Worm (Caenorhabditis elegans) whole organism, young adult: ENCODE data around the gene col-113.

Source experiments
- F37B4.10 ChIP-seq: fragments of 200-800 bp; sonication (Bioruptor generic); IDR thresholded peaks from 2 replicates; pipeline ENCODE4 v1.3.6; 2022; ENCODE audit warnings: missing genetic modification characterization, missing compliant biosample characterization
- F49E8.2 ChIP-seq: sonication (generic microtip); optimal IDR thresholded peaks from 3 replicates; lab custom pipeline; 2017; ENCODE audit warnings: missing genetic modification characterization, mild to moderate bottlenecking, missing compliant biosample characterization, antibody characterized with exemption, moderate library complexity; ENCODE audit not compliant: insufficient read depth
- F55B11.4 ChIP-seq: sonication (generic microtip); optimal IDR thresholded peaks from 2 replicates; lab custom pipeline; 2016; ENCODE audit warnings: missing compliant biosample characterization, missing genetic modification characterization, borderline replicate concordance; ENCODE audit not compliant: insufficient read depth
- F57C9.4 ChIP-seq: sonication (generic microtip); optimal IDR thresholded peaks from 2 replicates; lab custom pipeline; 2017; ENCODE audit warnings: mild to moderate bottlenecking, missing genetic modification characterization, missing compliant biosample characterization
- K11D2.4 ChIP-seq: fragments of 200-800 bp; sonication (Bioruptor generic); IDR thresholded peaks from 2 replicates; pipeline ENCODE4 v1.3.6; 2022; ENCODE audit warnings: missing genetic modification reagents, missing genetic modification characterization, missing compliant biosample characterization
- K12H6.12 ChIP-seq: fragments of 200-800 bp; sonication (Bioruptor generic); optimal IDR thresholded peaks from 2 replicates; lab custom pipeline; 2018; ENCODE audit warnings: mild to moderate bottlenecking, missing genetic modification characterization, missing compliant biosample characterization
- T26A5.8 ChIP-seq: sonication (generic microtip); optimal IDR thresholded peaks from 2 replicates; lab custom pipeline; 2016; ENCODE audit warnings: missing genetic modification characterization, missing compliant biosample characterization
- Y95B8A.8 ChIP-seq: fragments of 200-800 bp; sonication (Bioruptor generic); IDR thresholded peaks from 2 replicates; pipeline ENCODE4 v1.3.6; 2022; ENCODE audit warnings: missing genetic modification reagents, missing genetic modification characterization, missing compliant biosample characterization
- akir-1 ChIP-seq: fragments of 200-800 bp; sonication (Bioruptor generic); optimal IDR thresholded peaks from 2 replicates; lab custom pipeline; 2018; ENCODE audit warnings: mild to moderate bottlenecking, missing genetic modification characterization, moderate library complexity, missing compliant biosample characterization
- aptf-2 ChIP-seq: fragments of 200-800 bp; sonication (Bioruptor generic); conservative IDR thresholded peaks from 2 replicates; pipeline ENCODE4 v1.3.6; 2022; ENCODE audit warnings: missing genetic modification reagents, missing genetic modification characterization, missing compliant biosample characterization
- bed-2 ChIP-seq: fragments of 200-800 bp; sonication (Bioruptor generic); IDR thresholded peaks from 2 replicates; pipeline ENCODE4 v1.3.6; 2022; ENCODE audit warnings: missing genetic modification reagents, missing genetic modification characterization, missing compliant biosample characterization
- ccch-3 ChIP-seq: fragments of 200-800 bp; sonication (Bioruptor generic); optimal IDR thresholded peaks from 2 replicates; lab custom pipeline; 2018; ENCODE audit warnings: mild to moderate bottlenecking, missing genetic modification characterization, missing compliant biosample characterization
- ceh-27 ChIP-seq: fragments of 200-800 bp; sonication (Bioruptor generic); optimal IDR thresholded peaks from 2 replicates; lab custom pipeline; 2018; ENCODE audit warnings: mild to moderate bottlenecking, missing genetic modification characterization, moderate library complexity, missing compliant biosample characterization
- dpl-1 ChIP-seq: fragments of 150-350 bp; optimal IDR thresholded peaks from 2 replicates; lab custom pipeline; 2014; ENCODE audit warnings: missing biosample characterization, missing genetic modification reagents, missing genetic modification characterization
- ets-4 ChIP-seq: fragments of 200-800 bp; sonication (Bioruptor generic); optimal IDR thresholded peaks from 2 replicates; lab custom pipeline; 2018; ENCODE audit warnings: mild to moderate bottlenecking, missing genetic modification characterization, missing compliant biosample characterization
- hrde-1 ChIP-seq: sonication (generic microtip); optimal IDR thresholded peaks from 2 replicates; lab custom pipeline; 2016; ENCODE audit warnings: missing genetic modification characterization, mild to moderate bottlenecking, missing compliant biosample characterization, moderate library complexity, missing genotype, missing genetic modification reagents, borderline replicate concordance
- let-607 ChIP-seq, 2 experiments: fragments of 200-800 bp in 1 of 2; sonication (Bioruptor generic) in 1 of 2; sonication (generic microtip) in 1 of 2; optimal IDR thresholded peaks; 2 replicates each; lab custom pipeline; 2016 to 2018; ENCODE audit warnings: mild to moderate bottlenecking in 2 of 2, missing compliant biosample characterization in 2 of 2, missing genetic modification characterization in 2 of 2, moderate library complexity in 2 of 2, missing genotype in 1 of 2
- lin-26 ChIP-seq: fragments of 200-800 bp; sonication (Bioruptor generic); IDR thresholded peaks from 2 replicates; pipeline ENCODE4 v1.3.6; 2022; ENCODE audit warnings: missing genetic modification reagents, missing genetic modification characterization, missing compliant biosample characterization
- lin-35 ChIP-seq, 3 experiments: fragments of 150-350 bp in 2 of 3; sonication (generic microtip) in 1 of 3; optimal IDR thresholded peaks; 2 replicates each; lab custom pipeline; 2014 to 2018; ENCODE audit warnings: missing biosample characterization in 3 of 3, missing genetic modification characterization in 3 of 3, missing genetic modification reagents in 3 of 3
- lin-54 ChIP-seq: fragments of 200-800 bp; sonication (Bioruptor generic); optimal IDR thresholded peaks from 2 replicates; lab custom pipeline; 2018; ENCODE audit warnings: mild to moderate bottlenecking, missing genetic modification characterization, missing compliant biosample characterization
- lsy-27 ChIP-seq: sonication (generic microtip); optimal IDR thresholded peaks from 2 replicates; lab custom pipeline; 2017; ENCODE audit warnings: missing genetic modification characterization, mild to moderate bottlenecking, missing compliant biosample characterization, antibody characterized with exemption, missing genotype, borderline replicate concordance; ENCODE audit not compliant: insufficient read depth
- madf-10 ChIP-seq: sonication (generic microtip); optimal IDR thresholded peaks from 2 replicates; lab custom pipeline; 2016; ENCODE audit warnings: mild to moderate bottlenecking, missing genetic modification characterization, missing compliant biosample characterization
- madf-8 ChIP-seq: fragments of 200-800 bp; sonication (Bioruptor generic); conservative IDR thresholded peaks from 2 replicates; pipeline ENCODE4 v1.3.6; 2022; ENCODE audit warnings: missing genetic modification reagents, missing genetic modification characterization, missing compliant biosample characterization
- mxl-1 ChIP-seq: sonication (generic microtip); optimal IDR thresholded peaks from 2 replicates; lab custom pipeline; 2016; ENCODE audit warnings: missing genetic modification characterization, missing compliant biosample characterization
- nhr-120 ChIP-seq: fragments of 200-800 bp; sonication (Bioruptor generic); IDR thresholded peaks from 2 replicates; pipeline ENCODE4 v1.3.6; 2022; ENCODE audit warnings: missing genetic modification characterization, missing compliant biosample characterization
- nhr-27 ChIP-seq: fragments of 200-800 bp; sonication (Bioruptor generic); optimal IDR thresholded peaks from 2 replicates; lab custom pipeline; 2018; ENCODE audit warnings: mild to moderate bottlenecking, missing genetic modification characterization, moderate library complexity, missing compliant biosample characterization
- nhr-80 ChIP-seq: sonication (generic microtip); optimal IDR thresholded peaks from 2 replicates; lab custom pipeline; 2016; ENCODE audit warnings: missing genetic modification characterization, missing compliant biosample characterization
- nhr-90 ChIP-seq: sonication (generic microtip); optimal IDR thresholded peaks from 2 replicates; lab custom pipeline; 2016; ENCODE audit warnings: missing genotype, mild to moderate bottlenecking, missing genetic modification characterization, missing compliant biosample characterization
- repo-1 ChIP-seq: sonication (generic microtip); optimal IDR thresholded peaks from 2 replicates; lab custom pipeline; 2017; ENCODE audit warnings: mild to moderate bottlenecking, missing genetic modification characterization, missing compliant biosample characterization
- rpc-1 ChIP-seq, 2 experiments: fragments of 150-350 bp in 1 of 2; sonication (generic microtip) in 1 of 2; optimal IDR thresholded peaks; 2 replicates each; lab custom pipeline; 2014 to 2018; ENCODE audit warnings: missing biosample characterization in 1 of 2, missing genetic modification characterization in 1 of 2, missing genetic modification reagents in 1 of 2, missing genotype in 1 of 2
- sdz-38 ChIP-seq: sonication (generic microtip); optimal IDR thresholded peaks from 2 replicates; lab custom pipeline; 2016; ENCODE audit warnings: missing genotype, missing genetic modification characterization, missing compliant biosample characterization
- snpc-1.1 ChIP-seq: sonication (generic microtip); optimal IDR thresholded peaks from 2 replicates; lab custom pipeline; 2017; ENCODE audit warnings: missing genetic modification characterization, mild to moderate bottlenecking, missing compliant biosample characterization, antibody characterized with exemption, moderate library complexity, missing genotype, missing genetic modification reagents; ENCODE audit not compliant: insufficient read depth
- snpc-1.3 ChIP-seq: sonication (generic microtip); optimal IDR thresholded peaks from 2 replicates; lab custom pipeline; 2017; ENCODE audit warnings: missing genetic modification characterization, mild to moderate bottlenecking, missing compliant biosample characterization, antibody characterized with exemption, moderate library complexity, missing genotype, missing genetic modification reagents; ENCODE audit not compliant: insufficient read depth
- snpc-3.4 ChIP-seq: sonication (generic microtip); optimal IDR thresholded peaks from 2 replicates; lab custom pipeline; 2017; ENCODE audit warnings: missing genetic modification characterization, mild to moderate bottlenecking, missing compliant biosample characterization, antibody characterized with exemption, moderate library complexity, missing genotype, missing genetic modification reagents
- somi-1 ChIP-seq: fragments of 200-800 bp; sonication (Bioruptor generic); optimal IDR thresholded peaks from 2 replicates; lab custom pipeline; 2018; ENCODE audit warnings: mild to moderate bottlenecking, missing genetic modification characterization, missing compliant biosample characterization
- sptf-2 ChIP-seq: fragments of 200-800 bp; sonication (Bioruptor generic); optimal IDR thresholded peaks from 2 replicates; lab custom pipeline; 2018; ENCODE audit warnings: mild to moderate bottlenecking, missing genetic modification characterization, missing compliant biosample characterization
- unc-62 ChIP-seq: fragments of 150-350 bp; optimal IDR thresholded peaks from 2 replicates; lab custom pipeline; 2014; ENCODE audit warnings: missing biosample characterization, missing genetic modification reagents, missing genetic modification characterization
- ztf-22 ChIP-seq: fragments of 200-800 bp; sonication (Bioruptor generic); optimal IDR thresholded peaks from 2 replicates; lab custom pipeline; 2018; ENCODE audit warnings: mild to moderate bottlenecking, missing genetic modification characterization, moderate library complexity, missing compliant biosample characterization
- ztf-28 ChIP-seq: fragments of 200-800 bp; sonication (Bioruptor generic); IDR thresholded peaks from 2 replicates; pipeline ENCODE4 v1.3.6; 2022; ENCODE audit warnings: missing genetic modification reagents, missing genetic modification characterization, missing compliant biosample characterization
- ztf-6 ChIP-seq: fragments of 200-800 bp; sonication (Bioruptor generic); IDR thresholded peaks from 2 replicates; pipeline ENCODE4 v1.3.6; 2022; ENCODE audit warnings: missing genetic modification reagents, missing genetic modification characterization, missing compliant biosample characterization

col-113 gene

DNA sequence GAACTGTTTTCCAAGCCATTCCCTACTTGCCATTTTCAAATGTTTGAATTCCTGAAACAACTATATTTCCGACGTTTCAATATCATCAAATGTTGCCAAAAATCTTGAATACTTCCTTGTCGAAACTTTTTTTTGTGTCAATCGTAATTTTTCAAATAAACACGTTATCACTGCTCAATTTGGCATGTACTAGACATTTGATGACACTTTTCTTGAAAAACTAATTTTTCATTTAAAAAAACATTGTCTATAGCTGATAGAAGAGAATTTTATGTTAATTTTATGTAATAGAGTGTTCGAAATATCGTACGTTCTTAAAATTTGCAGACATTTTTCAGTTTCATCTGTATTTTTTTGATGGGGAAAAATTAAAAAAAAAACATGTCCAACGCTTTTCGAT lies 30.5 kb upstream of the col-113 start (continued):
- no peak for TF ChIP-seq Y95B8A.8
- no peak for TF ChIP-seq mxl-1 (tag; lab: Kevin White, UChicago)
- TF ChIP-seq akir-1 (GFP tag; lab: Kevin White, UChicago), result no peak
- TF ChIP-seq lin-26 (GFP tag; lab: Robert Waterston, UW), result no peak
- no peak for TF ChIP-seq rpc-1 (optimal IDR thresholded peaks at IDR 0.05; lab: Kevin White, UChicago)
- no peak for TF ChIP-seq rpc-1 (tag; optimal IDR thresholded peaks at IDR 0.05; lab: Kevin White, UChicago)
- TF ChIP-seq ztf-22 (GFP tag; lab: Kevin White, UChicago), result peak; percentile 47

DNA sequence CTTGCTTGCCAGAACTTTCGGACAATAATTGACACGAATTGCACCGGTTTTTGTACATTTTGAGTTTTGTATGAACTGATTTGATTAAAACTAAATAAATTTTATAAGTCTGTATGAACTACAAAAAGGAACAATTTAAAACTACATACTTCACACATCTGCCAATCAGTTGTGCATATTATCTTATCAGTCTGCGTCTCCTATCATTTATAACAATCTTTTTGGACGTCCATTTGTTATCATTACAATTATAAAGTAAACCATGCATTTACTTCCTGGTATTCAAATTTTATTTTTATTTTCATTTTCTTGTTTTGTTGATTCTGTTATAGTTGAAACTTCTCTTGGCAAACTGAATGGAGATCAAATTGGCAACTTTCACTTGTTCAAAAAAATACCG lies 28.0 kb upstream of the col-113 start, which contains the start of gene cest-10:
Gene cest-10 (plus strand): TSS at position 254 of the 400 bp plus-strand sequence.
- TF ChIP-seq unc-62 (GFP tag; lab: Kevin White, UChicago) (peak; percentile 54), nhr-80 (peak; percentile 72), nhr-27 (tag; lab: Kevin White, UChicago) (no peak), let-607 (tag; optimal IDR thresholded peaks at IDR 0.05; lab: Kevin White, UChicago) (peak in 1 of 2 experiments; percentile 67)

DNA sequence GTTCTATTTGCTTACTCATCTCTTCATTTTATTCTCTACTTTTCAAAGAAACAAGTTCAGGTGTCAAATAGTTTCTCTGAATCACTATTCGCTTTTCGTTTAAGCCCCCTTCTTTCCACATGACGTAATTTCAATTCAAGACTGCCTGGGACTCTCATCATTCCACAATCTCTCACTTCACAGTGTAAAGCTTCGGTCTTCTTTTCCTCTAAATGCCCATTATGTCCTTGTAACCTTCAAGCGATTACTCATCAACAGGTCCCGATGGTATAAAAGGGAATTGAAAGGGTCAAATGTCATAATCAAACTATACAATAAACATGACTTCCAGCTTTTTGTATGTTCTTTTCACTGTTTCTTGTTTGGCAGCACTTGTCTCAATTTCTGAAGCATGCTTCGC lies 26.6 kb upstream of the col-113 start, which contains the start of gene C42D4.3:
Gene C42D4.3 (plus strand): TSS at position 298 of the 400 bp plus-strand sequence.
- no peak for TF ChIP-seq K12H6.12 (tag; lab: Kevin White, UChicago)
- TF ChIP-seq sptf-2 (GFP tag; lab: Kevin White, UChicago), result no peak
- no peak for TF ChIP-seq nhr-120 (GFP tag; lab: Robert Waterston, UW)
- TF ChIP-seq F49E8.2, result no peak
- no peak for TF ChIP-seq repo-1 (tag; lab: Kevin White, UChicago)
- no peak for TF ChIP-seq T26A5.8 (tag; lab: Kevin White, UChicago)
- TF ChIP-seq madf-8, result no peak

DNA sequence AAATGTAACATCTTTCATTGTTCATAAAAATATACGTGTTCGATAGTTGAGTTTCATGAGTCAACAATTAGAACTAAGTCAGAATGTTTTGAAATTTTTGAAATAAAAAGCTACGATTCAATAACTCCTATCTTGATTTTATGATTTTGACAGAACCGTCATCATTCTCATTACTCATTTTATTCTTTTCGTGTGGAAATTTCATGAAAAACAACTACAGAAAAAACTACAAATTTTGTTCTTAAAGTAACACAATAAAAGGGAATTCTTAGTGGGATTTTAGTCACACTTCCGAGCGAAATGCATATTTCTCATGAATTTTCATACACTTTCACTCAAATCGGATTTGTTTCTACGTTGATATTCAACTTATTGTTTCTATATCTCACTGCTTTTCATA lies 24.6 kb upstream of the col-113 start, which contains the start of gene str-44:
Gene str-44 (plus strand): TSS at position 301 of the 400 bp plus-strand sequence.
- TF ChIP-seq aptf-2 (GFP tag; lab: Robert Waterston, UW) (no peak), lin-35 (GFP tag; optimal IDR thresholded peaks at IDR 0.05; lab: Kevin White, UChicago) (no peak), akir-1 (GFP tag; lab: Kevin White, UChicago) (no peak), F57C9.4 (tag; lab: Kevin White, UChicago) (no peak), ztf-6 (GFP tag; lab: Robert Waterston, UW) (no peak), ccch-3 (no peak), somi-1 (GFP tag; lab: Kevin White, UChicago) (no peak), ets-4 (GFP tag; lab: Kevin White, UChicago) (no peak), nhr-80 (no peak), F37B4.10 (GFP tag; lab: Robert Waterston, UW) (no peak), K11D2.4 (GFP tag; lab: Robert Waterston, UW) (no peak), dpl-1 (GFP tag; lab: Kevin White, UChicago) (no peak)

DNA sequence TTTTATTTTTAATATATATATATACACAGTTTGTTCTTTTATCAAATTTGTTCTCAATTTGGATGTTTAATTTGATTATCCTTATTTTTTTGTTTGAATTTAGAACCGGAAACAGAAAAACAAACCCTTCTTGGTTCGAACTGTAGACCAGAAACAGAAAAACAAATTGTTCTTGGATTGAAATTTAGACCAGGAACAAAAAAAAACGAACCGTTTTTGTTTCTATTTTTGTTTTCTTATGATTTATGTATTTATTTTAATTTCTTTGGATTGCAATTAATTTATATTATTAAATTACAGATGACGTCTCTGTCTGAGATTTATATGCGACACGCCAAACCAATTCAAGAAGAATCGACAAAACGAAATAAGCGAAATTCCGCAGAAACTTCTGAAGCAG lies 23.0 kb upstream of the col-113 start, which contains the start of gene C42D4.19:
Gene C42D4.19 (plus strand): TSS at position 301 of the 400 bp plus-strand sequence.
- TF ChIP-seq lsy-27 (tag; lab: Kevin White, UChicago), result no peak
- no peak for TF ChIP-seq T26A5.8 (tag; lab: Kevin White, UChicago)
- TF ChIP-seq lin-54 (GFP tag; lab: Kevin White, UChicago), result no peak
- no peak for TF ChIP-seq bed-2
- no peak for TF ChIP-seq ztf-28 (GFP tag; lab: Robert Waterston, UW)
- no peak for TF ChIP-seq madf-10
- TF ChIP-seq F55B11.4 (tag; lab: Kevin White, UChicago), result no peak
- TF ChIP-seq nhr-90, result no peak
- no peak for TF ChIP-seq F57C9.4 (tag; lab: Kevin White, UChicago)
- TF ChIP-seq ceh-27 (GFP tag; lab: Kevin White, UChicago), result no peak
- no peak for TF ChIP-seq ccch-3
- no peak for TF ChIP-seq hrde-1
- no peak for TF ChIP-seq snpc-1.3
- TF ChIP-seq snpc-3.4 (tag; lab: Kevin White, UChicago), result no peak
- no peak for TF ChIP-seq sdz-38
- no peak for TF ChIP-seq snpc-1.1 (tag; lab: Kevin White, UChicago)
- no peak for TF ChIP-seq ztf-6 (GFP tag; lab: Robert Waterston, UW)
